Fruit fly (Drosophila melanogaster) whole organism, embryonic: Measurements from ENCODE around the gene Hug.
A peak's percentile ranks its signal among the peaks of the same experiment; 100 is the strongest.

Experiments
- Ada2b ChIP-seq: fragments of 200-800 bp; sonication (Bioruptor generic); IDR thresholded peaks from 2 replicates; pipeline ENCODE4 v1.3.6; 2022; ENCODE audit warnings: missing biosample characterization, missing genetic modification characterization
- BtbVII ChIP-seq: fragments of 200-800 bp; sonication (Bioruptor generic); optimal IDR thresholded peaks from 3 replicates; lab custom pipeline; 2017; ENCODE audit warnings: missing biosample characterization, mild to moderate bottlenecking, missing genetic modification characterization
- CG10209 ChIP-seq: fragments of 200-800 bp; sonication (Bioruptor generic); optimal IDR thresholded peaks from 3 replicates; lab custom pipeline; 2017; ENCODE audit warnings: missing biosample characterization, mild to moderate bottlenecking, missing genetic modification characterization, missing genetic modification reagents
- CG11247 ChIP-seq: fragments of 200-800 bp; sonication (Bioruptor generic); IDR thresholded peaks from 2 replicates; pipeline ENCODE4 v1.3.6; 2022; ENCODE audit warnings: missing biosample characterization, missing genetic modification characterization
- CG13296 ChIP-seq: fragments of 200-800 bp; sonication (Bioruptor generic); optimal IDR thresholded peaks from 3 replicates; lab custom pipeline; 2018; ENCODE audit warnings: missing biosample characterization, mild to moderate bottlenecking, missing genetic modification characterization
- CG14667 ChIP-seq: fragments of 200-800 bp; sonication (Bioruptor generic); IDR thresholded peaks from 2 replicates; pipeline ENCODE4 v1.3.6; 2022; ENCODE audit warnings: missing biosample characterization, missing genetic modification characterization
- CG14860 ChIP-seq: fragments of 200-800 bp; sonication (Bioruptor generic); IDR thresholded peaks from 3 replicates; pipeline ENCODE4 v1.3.6; 2022; ENCODE audit warnings: missing biosample characterization, missing genetic modification characterization; ENCODE audit not compliant: partially characterized antibody
- CG16813 ChIP-seq: fragments of 200-800 bp; sonication (Bioruptor generic); IDR thresholded peaks from 3 replicates; pipeline ENCODE4 v1.3.6; 2022; ENCODE audit warnings: missing biosample characterization, missing genetic modification characterization; ENCODE audit not compliant: partially characterized antibody
- CG17359 ChIP-seq: fragments of 200-800 bp; sonication (Bioruptor generic); optimal IDR thresholded peaks from 3 replicates; lab custom pipeline; 2018; ENCODE audit warnings: missing biosample characterization, mild to moderate bottlenecking, missing genetic modification characterization, moderate library complexity
- CG17361 ChIP-seq: fragments of 200-800 bp; sonication (Bioruptor generic); IDR thresholded peaks from 3 replicates; pipeline ENCODE4 v1.3.6; 2022; ENCODE audit warnings: missing biosample characterization, missing genetic modification characterization
- CG1792 ChIP-seq: fragments of 200-800 bp; sonication (Bioruptor generic); optimal IDR thresholded peaks from 2 replicates; lab custom pipeline; 2016; ENCODE audit warnings: missing biosample characterization, missing genetic modification characterization
- CG18599 ChIP-seq: fragments of 200-800 bp; sonication (Bioruptor generic); optimal IDR thresholded peaks from 3 replicates; lab custom pipeline; 2017; ENCODE audit warnings: missing biosample characterization, missing genetic modification characterization, mild to moderate bottlenecking, moderate library complexity, missing genetic modification reagents
- CG2678 ChIP-seq: fragments of 200-800 bp; sonication (Bioruptor generic); optimal IDR thresholded peaks from 3 replicates; lab custom pipeline; 2019; ENCODE audit warnings: missing biosample characterization, mild to moderate bottlenecking, missing genetic modification characterization, moderate library complexity
- CG3065 ChIP-seq: fragments of 200-800 bp; sonication (Bioruptor generic); optimal IDR thresholded peaks from 2 replicates; lab custom pipeline; 2016; ENCODE audit warnings: missing biosample characterization, missing genetic modification characterization
- CG3281 ChIP-seq: fragments of 200-800 bp; sonication (Bioruptor generic); optimal IDR thresholded peaks from 3 replicates; lab custom pipeline; 2017; ENCODE audit warnings: missing biosample characterization, mild to moderate bottlenecking, missing genetic modification characterization
- CG3726 ChIP-seq: fragments of 200-800 bp; sonication (Bioruptor generic); IDR thresholded peaks from 3 replicates; pipeline ENCODE4, ENCODE4 v1.3.6; 2022; ENCODE audit warnings: missing biosample characterization, missing genetic modification characterization
- CG4328 ChIP-seq: fragments of 200-800 bp; sonication (Bioruptor generic); optimal IDR thresholded peaks from 3 replicates; lab custom pipeline; 2017; ENCODE audit warnings: missing biosample characterization, missing genetic modification reagents, missing genetic modification characterization
- CG7556 ChIP-seq: fragments of 200-800 bp; sonication (Bioruptor generic); optimal IDR thresholded peaks from 2 replicates; lab custom pipeline; 2017; ENCODE audit warnings: missing biosample characterization, mild to moderate bottlenecking, missing genetic modification characterization
- CG9727 ChIP-seq: fragments of 200-800 bp; sonication (Bioruptor generic); optimal IDR thresholded peaks from 3 replicates; lab custom pipeline; 2017; ENCODE audit warnings: missing biosample characterization, mild to moderate bottlenecking, missing genetic modification characterization
- D19B ChIP-seq: fragments of 200-800 bp; sonication (Bioruptor generic); optimal IDR thresholded peaks from 2 replicates; lab custom pipeline; 2017; ENCODE audit warnings: missing biosample characterization, mild to moderate bottlenecking, missing genetic modification characterization
- Dek ChIP-seq: fragments of 200-800 bp; sonication (Bioruptor generic); optimal IDR thresholded peaks from 3 replicates; lab custom pipeline; 2019; ENCODE audit warnings: missing biosample characterization, mild to moderate bottlenecking, missing genetic modification characterization, moderate library complexity
- Dll ChIP-seq: fragments of 200-800 bp; sonication (Bioruptor generic); IDR thresholded peaks from 4 replicates; pipeline ENCODE4 v1.3.6; 2022; ENCODE audit warnings: missing biosample characterization, missing genetic modification characterization; ENCODE audit not compliant: partially characterized antibody
- Eip74EF ChIP-seq, 2 experiments: fragments of 200-800 bp in 1 of 2; fragments of >200 bp in 1 of 2; sonication (Bioruptor generic) in 1 of 2; optimal IDR thresholded peaks; 2 replicates each; lab custom pipeline; 2017 to 2019; ENCODE audit warnings: missing biosample characterization in 2 of 2, missing genetic modification characterization in 2 of 2, mild to moderate bottlenecking in 1 of 2, moderate library complexity in 1 of 2
- Fer1 ChIP-seq: fragments of 200-800 bp; sonication (Bioruptor generic); optimal IDR thresholded peaks from 2 replicates; lab custom pipeline; 2017; ENCODE audit warnings: missing biosample characterization, mild to moderate bottlenecking, missing genetic modification characterization
- Hmr ChIP-seq: fragments of 200-800 bp; sonication (Bioruptor generic); optimal IDR thresholded peaks from 3 replicates; lab custom pipeline; 2017; ENCODE audit warnings: mild to moderate bottlenecking, missing biosample characterization, missing genetic modification reagents, missing genetic modification characterization
- Hr51 ChIP-seq, 2 experiments: fragments of 200-800 bp; sonication (Bioruptor generic); optimal IDR thresholded peaks; 2 replicates in 1 of 2; 3 replicates in 1 of 2; lab custom pipeline; 2016 to 2018; ENCODE audit warnings: missing biosample characterization in 2 of 2, missing genetic modification characterization in 2 of 2, mild to moderate bottlenecking in 1 of 2, moderate library complexity in 1 of 2
- Nf-YC ChIP-seq: fragments of 200-800 bp; optimal IDR thresholded peaks from 3 replicates; lab custom pipeline; 2019; ENCODE audit warnings: missing biosample characterization, mild to moderate bottlenecking, missing genetic modification characterization, moderate library complexity
- Oli ChIP-seq: fragments of 200-800 bp; sonication (Bioruptor generic); optimal IDR thresholded peaks from 2 replicates; lab custom pipeline; 2018; ENCODE audit warnings: missing biosample characterization, mild to moderate bottlenecking, missing genetic modification characterization, moderate library complexity
- Ptx1 ChIP-seq: fragments of 200-800 bp; sonication (Bioruptor generic); IDR thresholded peaks from 2 replicates; pipeline ENCODE4 v1.3.6; 2022; ENCODE audit warnings: missing biosample characterization, missing genetic modification characterization
- Xbp1 ChIP-seq: fragments of 200-800 bp; sonication (Bioruptor generic); optimal IDR thresholded peaks from 3 replicates; lab custom pipeline; 2016; ENCODE audit warnings: missing biosample characterization, mild to moderate bottlenecking, missing genetic modification characterization
- aop ChIP-seq: fragments of 200-800 bp; sonication (Bioruptor generic); IDR thresholded peaks from 2 replicates; pipeline ENCODE4 v1.3.6; 2022; ENCODE audit warnings: missing biosample characterization, missing genetic modification characterization
- caup ChIP-seq: fragments of 200-800 bp; sonication (Bioruptor generic); optimal IDR thresholded peaks from 3 replicates; lab custom pipeline; 2017; ENCODE audit warnings: missing biosample characterization, mild to moderate bottlenecking, missing genetic modification characterization, moderate library complexity; ENCODE audit not compliant: severe bottlenecking
- cg ChIP-seq: fragments of 200-800 bp; sonication (Bioruptor generic); optimal IDR thresholded peaks from 3 replicates; lab custom pipeline; 2019; ENCODE audit warnings: missing biosample characterization, mild to moderate bottlenecking, missing genetic modification characterization, moderate library complexity
- dmrt11E ChIP-seq: fragments of 200-800 bp; sonication (Bioruptor generic); optimal IDR thresholded peaks from 3 replicates; lab custom pipeline; 2018; ENCODE audit warnings: missing biosample characterization, mild to moderate bottlenecking, missing genetic modification characterization, moderate library complexity
- emc ChIP-seq: fragments of 200-800 bp; sonication (Bioruptor generic); optimal IDR thresholded peaks from 2 replicates; lab custom pipeline; 2016; ENCODE audit warnings: missing biosample characterization, missing genetic modification characterization
- esg ChIP-seq: fragments of 200-800 bp; sonication (Bioruptor generic); conservative IDR thresholded peaks from 2 replicates; pipeline ENCODE4 v1.3.6; 2022; ENCODE audit warnings: missing biosample characterization, missing genetic modification characterization
- fd3F ChIP-seq: fragments of 200-800 bp; sonication (Bioruptor generic); optimal IDR thresholded peaks from 2 replicates; lab custom pipeline; 2018; ENCODE audit warnings: missing biosample characterization, mild to moderate bottlenecking, missing genetic modification characterization, moderate library complexity
- fd64A ChIP-seq: fragments of 200-800 bp; sonication (Bioruptor generic); optimal IDR thresholded peaks from 3 replicates; lab custom pipeline; 2018; ENCODE audit warnings: missing biosample characterization, mild to moderate bottlenecking, missing genetic modification characterization
- grau ChIP-seq: fragments of 200-800 bp; optimal IDR thresholded peaks from 3 replicates; lab custom pipeline; 2019; ENCODE audit warnings: missing biosample characterization, mild to moderate bottlenecking, missing genetic modification characterization, moderate library complexity
- jing ChIP-seq: fragments of 200-800 bp; sonication (Bioruptor generic); optimal IDR thresholded peaks from 2 replicates; lab custom pipeline; 2018; ENCODE audit warnings: missing biosample characterization, mild to moderate bottlenecking, missing genetic modification characterization
- lab ChIP-seq: fragments of 200-800 bp; sonication (Bioruptor generic); optimal IDR thresholded peaks from 3 replicates; lab custom pipeline; 2017; ENCODE audit warnings: missing biosample characterization, missing genetic modification characterization, mild to moderate bottlenecking, moderate library complexity, missing genetic modification reagents
- org-1 ChIP-seq: fragments of 200-800 bp; sonication (Bioruptor generic); optimal IDR thresholded peaks from 2 replicates; lab custom pipeline; 2017; ENCODE audit warnings: missing biosample characterization, missing genetic modification characterization
- pb ChIP-seq: fragments of 200-800 bp; sonication (Bioruptor generic); optimal IDR thresholded peaks from 3 replicates; lab custom pipeline; 2016; ENCODE audit warnings: missing biosample characterization, missing genetic modification characterization
- prd ChIP-seq, 3 experiments: fragments of >200 bp in 2 of 3; fragments of 200-800 bp in 1 of 3; sonication (Bioruptor generic) in 1 of 3; optimal IDR thresholded peaks in 2 of 3; IDR thresholded peaks in 1 of 3; 2 replicates in 2 of 3; 3 replicates in 1 of 3; pipeline versions ENCODE4 v1.3.6 to Lab custom; 2017 to 2022; ENCODE audit warnings: missing biosample characterization in 1 of 3, missing genetic modification characterization in 1 of 3
- run ChIP-seq: fragments of 200-800 bp; sonication (Bioruptor generic); optimal IDR thresholded peaks from 3 replicates; lab custom pipeline; 2018; ENCODE audit warnings: missing biosample characterization, mild to moderate bottlenecking, missing genetic modification characterization
- sim ChIP-seq: fragments of 200-800 bp; sonication (Bioruptor generic); IDR thresholded peaks from 2 replicates; pipeline ENCODE4 v1.3.6; 2022; ENCODE audit warnings: missing biosample characterization, missing genetic modification characterization
- sob ChIP-seq: fragments of 200-800 bp; sonication (Bioruptor generic); IDR thresholded peaks from 2 replicates; pipeline ENCODE4 v1.3.6; 2022; ENCODE audit warnings: missing biosample characterization, missing genetic modification characterization
- sug ChIP-seq: fragments of 200-800 bp; optimal IDR thresholded peaks from 2 replicates; lab custom pipeline; 2019; ENCODE audit warnings: missing biosample characterization, mild to moderate bottlenecking, missing genetic modification characterization, moderate library complexity
- toy ChIP-seq: fragments of 200-800 bp; sonication (Bioruptor generic); IDR thresholded peaks from 2 replicates; pipeline ENCODE4 v1.3.6; 2022; ENCODE audit warnings: missing biosample characterization, missing genetic modification characterization

Gene Hug

DNA sequence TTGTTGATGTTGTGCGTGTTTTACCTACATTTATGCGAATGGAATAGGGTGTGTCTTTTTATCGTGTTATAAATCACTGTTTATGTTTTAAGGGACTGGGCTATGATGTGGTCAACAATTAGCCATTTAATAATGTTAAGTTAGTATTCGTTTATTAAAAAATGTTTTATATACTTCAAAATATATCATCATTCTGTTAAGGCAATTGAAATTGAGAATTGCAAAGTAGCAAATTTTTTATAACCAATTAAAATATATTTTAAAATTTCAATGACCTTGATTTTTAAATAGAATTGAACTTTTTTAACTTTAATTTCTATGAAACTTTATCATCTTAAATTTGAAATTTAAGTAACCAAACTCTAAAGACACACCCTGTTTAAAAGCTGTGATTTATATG, 36.0 kb downstream of the Hug start (continued):
- TF ChIP-seq Nf-YC (tag; lab: Kevin White, UChicago) (peak; percentile 51), CG3281 (GFP tag; lab: Kevin White, UChicago) (peak; percentile 66), CG7556 (GFP tag; lab: Kevin White, UChicago) (peak; percentile 53), fd64A (GFP tag; lab: Kevin White, UChicago) (no peak), CG4328 (GFP tag; lab: Kevin White, UChicago) (no peak), CG3065 (GFP tag; lab: Kevin White, UChicago) (no peak), Hr51 (GFP tag; optimal IDR thresholded peaks at IDR 0.05; lab: Kevin White, UChicago) (peak in 1 of 2 experiments; percentile 79), Fer1 (GFP tag; lab: Kevin White, UChicago) (no peak), org-1 (GFP tag; lab: Kevin White, UChicago) (peak; percentile 9), CG14667 (no peak), CG16813 (GFP tag; lab: Robert Waterston, UW) (no peak), grau (tag; lab: Kevin White, UChicago) (peak; percentile 70), CG1792 (GFP tag; lab: Kevin White, UChicago) (no peak), CG13296 (peak; percentile 27), CG2678 (peak; percentile 77), aop (GFP tag; lab: Robert Waterston, UW) (no peak), emc (GFP tag; lab: Kevin White, UChicago) (no peak), Xbp1 (no peak), Oli (peak; percentile 31), caup (GFP tag; lab: Kevin White, UChicago) (peak; percentile 6), Dll (GFP tag; lab: Robert Waterston, UW) (no peak), sob (GFP tag; lab: Robert Waterston, UW) (no peak), Ada2b (GFP tag; lab: Robert Waterston, UW) (no peak), D19B (GFP tag; lab: Kevin White, UChicago) (no peak), fd3F (GFP tag; lab: Kevin White, UChicago) (peak; percentile 2), BtbVII (GFP tag; lab: Kevin White, UChicago) (peak; percentile 14), CG14860 (no peak), cg (GFP tag; lab: Kevin White, UChicago) (no peak), jing (GFP tag; lab: Kevin White, UChicago) (no peak), CG11247 (GFP tag; lab: Robert Waterston, UW) (no peak), esg (GFP tag; lab: Robert Waterston, UW) (no peak), dmrt11E (no peak), lab (GFP tag; lab: Kevin White, UChicago) (peak; percentile 19), Ptx1 (0 out of 2 replicates have a peak, but pooled peaks have one; percentile 18), sim (GFP tag; lab: Robert Waterston, UW) (no peak), toy (GFP tag; lab: Robert Waterston, UW) (no peak), Hmr (GFP tag; lab: Kevin White, UChicago) (peak; percentile 44), sug (no peak), CG10209 (GFP tag; lab: Kevin White, UChicago) (peak; percentile 9), prd (optimal IDR thresholded peaks at IDR 0.05; lab: Kevin White, UChicago) (no peak), prd (GFP tag; IDR thresholded peaks at IDR 0.05; lab: Robert Waterston, UW) (no peak), CG18599 (peak; percentile 22), CG17361 (peak; percentile 73), Eip74EF (GFP tag; optimal IDR thresholded peaks at IDR 0.05; lab: Kevin White, UChicago) (peak in 1 of 2 experiments; percentile 49), CG9727 (GFP tag; lab: Kevin White, UChicago) (peak; percentile 24), Dek (tag; lab: Kevin White, UChicago) (peak; percentile 29), CG17359 (peak; percentile 42), pb (GFP tag; lab: Kevin White, UChicago) (no peak), run (tag; lab: Kevin White, UChicago) (peak; percentile 32), CG3726 (GFP tag; lab: Robert Waterston, UW) (no peak)
